Fruit fly (Drosophila melanogaster): ENCODE measurements around the gene SmB.
A peak's percentile ranks its signal among the peaks of the same experiment; 100 is the strongest.

SmB gene

dm6 chr2L:10396488-10396824 is 30.0 kb downstream of the SmB start, which contains the start of gene Cnot4 (continued):
- peak; percentile 10 for TF ChIP-seq CG8290 (GFP tag; optimal IDR thresholded peaks at IDR 0.05)
- TF ChIP-seq CG8290 (tag; optimal IDR thresholded peaks at IDR 0.05): no peak
- no peak for TF ChIP-seq Oli (tag; optimal IDR thresholded peaks at IDR 0.05)
- TF ChIP-seq Stat92E (GFP tag; optimal IDR thresholded peaks at IDR 0.05): no peak
- no peak for TF ChIP-seq z (GFP tag; IDR thresholded peaks at IDR 0.05)
- TF ChIP-seq CG1603 (tag; optimal IDR thresholded peaks at IDR 0.05): peak; percentile 17
- no peak for TF ChIP-seq tin (GFP tag; optimal IDR thresholded peaks at IDR 0.05)
- TF ChIP-seq CG2199 (GFP tag; IDR thresholded peaks at IDR 0.05): no peak
- TF ChIP-seq CG6683 (GFP tag; optimal IDR thresholded peaks at IDR 0.05): no peak
- TF ChIP-seq Doc2 (GFP tag; IDR thresholded peaks at IDR 0.05): no peak
- peak; percentile 69 for TF ChIP-seq BEAF-32 (GFP tag; optimal IDR thresholded peaks at IDR 0.05)
- TF ChIP-seq eyg (GFP tag; optimal IDR thresholded peaks at IDR 0.05): no peak
- no peak for TF ChIP-seq CG32772 (GFP tag; IDR thresholded peaks at IDR 0.05)
- TF ChIP-seq CG1647 (GFP tag; optimal IDR thresholded peaks at IDR 0.05): no peak
- TF ChIP-seq nom (GFP tag; optimal IDR thresholded peaks at IDR 0.05): no peak
- peak; percentile 71 for TF ChIP-seq Dref (GFP tag; IDR thresholded peaks at IDR 0.05)
- no peak for TF ChIP-seq slou (GFP tag; optimal IDR thresholded peaks at IDR 0.05)
- TF ChIP-seq luna (GFP tag; optimal IDR thresholded peaks at IDR 0.05): no peak
- TF ChIP-seq CG1832 (GFP tag; optimal IDR thresholded peaks at IDR 0.05): no peak
- no peak for TF ChIP-seq vnd (GFP tag; IDR thresholded peaks at IDR 0.05; ENCODE audit: partially characterized antibody)
- TF ChIP-seq pzg (GFP tag; optimal IDR thresholded peaks at IDR 0.05): peak; percentile 31
- TF ChIP-seq Atf6 (GFP tag; IDR thresholded peaks at IDR 0.05): no peak
- no peak for TF ChIP-seq hb (GFP tag; IDR thresholded peaks at IDR 0.05; ENCODE audit: partially characterized antibody)
- peak; percentile 71 for TF ChIP-seq row (GFP tag; IDR thresholded peaks at IDR 0.05)
- TF ChIP-seq en (GFP tag; optimal IDR thresholded peaks at IDR 0.05): no peak
- TF ChIP-seq CG31388 (GFP tag; optimal IDR thresholded peaks at IDR 0.05): no peak
- TF ChIP-seq NFAT (GFP tag; IDR thresholded peaks at IDR 0.05): no peak
- TF ChIP-seq nmo (GFP tag; optimal IDR thresholded peaks at IDR 0.05): peak; percentile 62
- TF ChIP-seq dmrt11E (tag; optimal IDR thresholded peaks at IDR 0.05): peak; percentile 36
- peak; percentile 23 for TF ChIP-seq phol (tag; optimal IDR thresholded peaks at IDR 0.05)
- no peak for TF ChIP-seq ash1 (GFP tag; optimal IDR thresholded peaks at IDR 0.05)
- no peak for TF ChIP-seq CG2889 (GFP tag; IDR thresholded peaks at IDR 0.05)
- no peak for TF ChIP-seq ftz-f1 (GFP tag; optimal IDR thresholded peaks at IDR 0.05)
- no peak for TF ChIP-seq dm (GFP tag; optimal IDR thresholded peaks at IDR 0.05)
- TF ChIP-seq CG13775 (GFP tag; optimal IDR thresholded peaks at IDR 0.05): no peak
- TF ChIP-seq CG17912 (GFP tag; optimal IDR thresholded peaks at IDR 0.05): no peak
- no peak for TF ChIP-seq Hmx (GFP tag; optimal IDR thresholded peaks at IDR 0.05)
- no peak; the same call in 1 of the 2 replicates for TF ChIP-seq Bgb (GFP tag; IDR thresholded peaks at IDR 0.05; ENCODE audit: partially characterized antibody)
- TF ChIP-seq tgo (GFP tag; IDR thresholded peaks at IDR 0.05): no peak
- peak; percentile 24 for TF ChIP-seq gem (tag; optimal IDR thresholded peaks at IDR 0.05)
- no peak for TF ChIP-seq cwo (GFP tag; optimal IDR thresholded peaks at IDR 0.05)
- TF ChIP-seq CG17361 (GFP tag; IDR thresholded peaks at IDR 0.05): peak; percentile 47; the same call in 1 of the 3 replicates
- no peak for TF ChIP-seq usp (GFP tag; optimal IDR thresholded peaks at IDR 0.05)
- no peak for TF ChIP-seq CG3065 (GFP tag; optimal IDR thresholded peaks at IDR 0.05)
- no peak for TF ChIP-seq ERR (GFP tag; optimal IDR thresholded peaks at IDR 0.05)
- no peak for TF ChIP-seq CG11695 (GFP tag; IDR thresholded peaks at IDR 0.05)
- no peak for TF ChIP-seq BtbVII (GFP tag; optimal IDR thresholded peaks at IDR 0.05)
- no peak for TF ChIP-seq Elba2 (GFP tag; optimal IDR thresholded peaks at IDR 0.05)
- TF ChIP-seq Nf-YA (GFP tag; IDR thresholded peaks at IDR 0.05): no peak
- no peak for TF ChIP-seq CG7786 (GFP tag; optimal IDR thresholded peaks at IDR 0.05)
- no peak for TF ChIP-seq cas (GFP tag; IDR thresholded peaks at IDR 0.05)
- TF ChIP-seq CG9797 (GFP tag; optimal IDR thresholded peaks at IDR 0.05): no peak
- TF ChIP-seq kah (GFP tag; optimal IDR thresholded peaks at IDR 0.05): no peak
